Fruit fly (Drosophila melanogaster) whole organism, embryonic: ENCODE measurements around the gene Mipp2.
A peak's percentile ranks its signal among the peaks of the same experiment; 100 is the strongest.

ENCODE experiments used
- ATbp ChIP-seq: fragments of 200-800 bp; sonication (Bioruptor generic); optimal IDR thresholded peaks from 2 replicates; lab custom pipeline; 2017; ENCODE audit warnings: missing biosample characterization, mild to moderate bottlenecking, missing genetic modification characterization, missing genetic modification reagents
- B-H1 ChIP-seq: fragments of 200-800 bp; sonication (Bioruptor generic); IDR thresholded peaks from 3 replicates; pipeline ENCODE4 v1.3.6; 2022; ENCODE audit warnings: missing biosample characterization, missing genetic modification characterization
- B-H2 ChIP-seq: fragments of 200-800 bp; sonication (Bioruptor generic); optimal IDR thresholded peaks from 2 replicates; lab custom pipeline; 2018; ENCODE audit warnings: missing biosample characterization, mild to moderate bottlenecking, missing genetic modification characterization
- Bdp1 ChIP-seq: fragments of 200-800 bp; sonication (Bioruptor generic); optimal IDR thresholded peaks from 3 replicates; lab custom pipeline; 2016; ENCODE audit warnings: missing biosample characterization, missing genetic modification characterization
- CG13296 ChIP-seq: fragments of 200-800 bp; sonication (Bioruptor generic); optimal IDR thresholded peaks from 3 replicates; lab custom pipeline; 2018; ENCODE audit warnings: missing biosample characterization, mild to moderate bottlenecking, missing genetic modification characterization
- CG14014 ChIP-seq: fragments of 200-800 bp; sonication (Bioruptor generic); IDR thresholded peaks from 2 replicates; pipeline ENCODE4 v1.3.6; 2022; ENCODE audit warnings: missing biosample characterization, missing genetic modification characterization
- CG17829 ChIP-seq: fragments of 200-800 bp; optimal IDR thresholded peaks from 2 replicates; lab custom pipeline; 2019; ENCODE audit warnings: missing biosample characterization, mild to moderate bottlenecking, missing genetic modification characterization, moderate library complexity
- CG1792 ChIP-seq: fragments of 200-800 bp; sonication (Bioruptor generic); optimal IDR thresholded peaks from 2 replicates; lab custom pipeline; 2016; ENCODE audit warnings: missing biosample characterization, missing genetic modification characterization
- CG31224 ChIP-seq: fragments of 200-800 bp; sonication (Bioruptor generic); IDR thresholded peaks from 2 replicates; pipeline ENCODE4 v1.3.6; 2022; ENCODE audit warnings: missing biosample characterization, missing genetic modification characterization
- CG32532 ChIP-seq: fragments of 200-800 bp; sonication (Bioruptor generic); IDR thresholded peaks from 2 replicates; pipeline ENCODE4 v1.3.6; 2022; ENCODE audit warnings: missing biosample characterization, missing genetic modification characterization
- CG34224 ChIP-seq: fragments of 200-800 bp; sonication (Bioruptor generic); IDR thresholded peaks from 3 replicates; pipeline ENCODE4 v1.3.6; 2022; ENCODE audit warnings: missing biosample characterization, missing genetic modification characterization; ENCODE audit not compliant: partially characterized antibody
- CG34376 ChIP-seq: fragments of 200-800 bp; sonication (Bioruptor generic); optimal IDR thresholded peaks from 2 replicates; lab custom pipeline; 2018; ENCODE audit warnings: missing biosample characterization, mild to moderate bottlenecking, missing genetic modification characterization
- CG4404 ChIP-seq: fragments of 200-800 bp; sonication (Bioruptor generic); IDR thresholded peaks from 2 replicates; pipeline ENCODE4 v1.3.6; 2022; ENCODE audit warnings: missing biosample characterization, missing genetic modification characterization
- CG6683 ChIP-seq: fragments of 200-800 bp; sonication (Bioruptor generic); optimal IDR thresholded peaks from 2 replicates; lab custom pipeline; 2017; ENCODE audit warnings: missing biosample characterization, mild to moderate bottlenecking, missing genetic modification characterization, missing genetic modification reagents
- CG7786 ChIP-seq: fragments of 200-800 bp; sonication (Bioruptor generic); optimal IDR thresholded peaks from 2 replicates; lab custom pipeline; 2016; ENCODE audit warnings: missing biosample characterization, missing genetic modification characterization
- CG8359 ChIP-seq: fragments of 200-800 bp; sonication (Bioruptor generic); optimal IDR thresholded peaks from 2 replicates; lab custom pipeline; 2017; ENCODE audit warnings: missing biosample characterization, mild to moderate bottlenecking, missing genetic modification characterization, borderline replicate concordance
- CG9609 ChIP-seq: fragments of 200-800 bp; sonication (Bioruptor generic); optimal IDR thresholded peaks from 3 replicates; lab custom pipeline; 2016; ENCODE audit warnings: missing biosample characterization, missing genetic modification characterization
- Dip3 ChIP-seq: fragments of 200-800 bp; sonication (Bioruptor generic); optimal IDR thresholded peaks from 3 replicates; lab custom pipeline; 2016; ENCODE audit warnings: missing biosample characterization, missing genetic modification characterization
- Dll ChIP-seq: fragments of 200-800 bp; sonication (Bioruptor generic); IDR thresholded peaks from 4 replicates; pipeline ENCODE4 v1.3.6; 2022; ENCODE audit warnings: missing biosample characterization, missing genetic modification characterization; ENCODE audit not compliant: partially characterized antibody
- Eip74EF ChIP-seq, 2 experiments: fragments of 200-800 bp in 1 of 2; fragments of >200 bp in 1 of 2; sonication (Bioruptor generic) in 1 of 2; optimal IDR thresholded peaks; 2 replicates each; lab custom pipeline; 2017 to 2019; ENCODE audit warnings: missing biosample characterization in 2 of 2, missing genetic modification characterization in 2 of 2, mild to moderate bottlenecking in 1 of 2, moderate library complexity in 1 of 2
- HLH3B ChIP-seq: fragments of 200-800 bp; sonication (Bioruptor generic); IDR thresholded peaks from 2 replicates; pipeline ENCODE4 v1.3.6; 2022; ENCODE audit warnings: missing biosample characterization, missing genetic modification characterization
- Hey ChIP-seq: fragments of 200-800 bp; sonication (Bioruptor generic); optimal IDR thresholded peaks from 3 replicates; lab custom pipeline; 2018; ENCODE audit warnings: missing biosample characterization, mild to moderate bottlenecking, missing genetic modification characterization
- HmgD ChIP-seq: fragments of 200-800 bp; sonication (Bioruptor generic); optimal IDR thresholded peaks from 3 replicates; lab custom pipeline; 2016; ENCODE audit warnings: missing biosample characterization, missing genetic modification characterization
- Hmx ChIP-seq: fragments of 200-800 bp; sonication (Bioruptor generic); optimal IDR thresholded peaks from 2 replicates; lab custom pipeline; 2016; ENCODE audit warnings: missing biosample characterization, missing genetic modification characterization
- Hr3 ChIP-seq: fragments of 200-800 bp; sonication (Bioruptor generic); optimal IDR thresholded peaks from 3 replicates; lab custom pipeline; 2016; ENCODE audit warnings: missing biosample characterization, missing genetic modification characterization
- MTF-1 ChIP-seq: fragments of 200-800 bp; sonication (Bioruptor generic); optimal IDR thresholded peaks from 2 replicates; lab custom pipeline; 2018; ENCODE audit warnings: missing biosample characterization, mild to moderate bottlenecking, missing genetic modification characterization, borderline replicate concordance
- Mrtf ChIP-seq: fragments of 200-800 bp; sonication (Bioruptor generic); IDR thresholded peaks from 3 replicates; pipeline ENCODE4 v1.3.6; 2022; ENCODE audit warnings: missing biosample characterization, missing genetic modification characterization
- Myb ChIP-seq: fragments of 200-800 bp; sonication (Bioruptor generic); optimal IDR thresholded peaks from 2 replicates; lab custom pipeline; 2016; ENCODE audit warnings: missing biosample characterization, missing genetic modification characterization
- NC2β ChIP-seq: fragments of 200-800 bp; sonication (Bioruptor generic); optimal IDR thresholded peaks from 2 replicates; lab custom pipeline; 2016; ENCODE audit warnings: missing biosample characterization, missing genetic modification characterization
- Pdp1 ChIP-seq, 2 experiments: fragments of 200-800 bp; sonication (Bioruptor generic); optimal IDR thresholded peaks; 3 replicates each; lab custom pipeline; 2016; ENCODE audit warnings: missing biosample characterization in 2 of 2, missing genetic modification characterization in 2 of 2, mild to moderate bottlenecking in 1 of 2, moderate library complexity in 1 of 2
- Ravus ChIP-seq: fragments of 200-800 bp; sonication (Bioruptor generic); IDR thresholded peaks from 2 replicates; pipeline ENCODE4 v1.3.6; 2022; ENCODE audit warnings: missing biosample characterization, missing genetic modification characterization
- TFAM ChIP-seq: fragments of 200-800 bp; sonication (Bioruptor generic); optimal IDR thresholded peaks from 2 replicates; lab custom pipeline; 2017; ENCODE audit warnings: missing biosample characterization, missing genetic modification characterization, inconsistent platforms
- abd-A ChIP-seq: fragments of 200-800 bp; sonication (Bioruptor generic); optimal IDR thresholded peaks from 3 replicates; lab custom pipeline; 2019; ENCODE audit warnings: missing biosample characterization, mild to moderate bottlenecking, missing genetic modification characterization, moderate library complexity
- ap ChIP-seq: fragments of 200-800 bp; sonication (Bioruptor generic); IDR thresholded peaks from 2 replicates; pipeline ENCODE4 v1.3.6; 2022; ENCODE audit warnings: missing biosample characterization, missing genetic modification characterization
- chm ChIP-seq: fragments of 200-800 bp; sonication (Bioruptor generic); IDR thresholded peaks from 2 replicates; pipeline ENCODE4 v1.3.6; 2022; ENCODE audit warnings: missing biosample characterization, missing genetic modification characterization
- corto ChIP-seq: fragments of 200-800 bp; sonication (Bioruptor generic); optimal IDR thresholded peaks from 2 replicates; lab custom pipeline; 2016; ENCODE audit warnings: missing biosample characterization, mild to moderate bottlenecking, missing genetic modification characterization, moderate library complexity
- dan ChIP-seq: fragments of 200-800 bp; sonication (Bioruptor generic); IDR thresholded peaks from 2 replicates; pipeline ENCODE4 v1.3.6; 2022; ENCODE audit warnings: missing biosample characterization, missing genetic modification characterization
- emc ChIP-seq: fragments of 200-800 bp; sonication (Bioruptor generic); optimal IDR thresholded peaks from 2 replicates; lab custom pipeline; 2016; ENCODE audit warnings: missing biosample characterization, missing genetic modification characterization
- esg ChIP-seq: fragments of 200-800 bp; sonication (Bioruptor generic); conservative IDR thresholded peaks from 2 replicates; pipeline ENCODE4 v1.3.6; 2022; ENCODE audit warnings: missing biosample characterization, missing genetic modification characterization
- ewg ChIP-seq: fragments of 200-800 bp; sonication (Bioruptor generic); optimal IDR thresholded peaks from 3 replicates; lab custom pipeline; 2017; ENCODE audit warnings: mild to moderate bottlenecking, missing biosample characterization, missing genetic modification reagents, missing genetic modification characterization
- gcm2 ChIP-seq: fragments of 200-800 bp; sonication (Bioruptor generic); optimal IDR thresholded peaks from 2 replicates; lab custom pipeline; 2016; ENCODE audit warnings: missing biosample characterization, missing genetic modification characterization
- gsb-n ChIP-seq: fragments of 200-800 bp; sonication (Bioruptor generic); optimal IDR thresholded peaks from 3 replicates; lab custom pipeline; 2018; ENCODE audit warnings: missing biosample characterization, mild to moderate bottlenecking, missing genetic modification characterization
- kay ChIP-seq: fragments of 200-800 bp; sonication (Bioruptor generic); optimal IDR thresholded peaks from 2 replicates; lab custom pipeline; 2016; ENCODE audit warnings: missing biosample characterization, missing genetic modification characterization
- mld ChIP-seq: fragments of 200-800 bp; sonication (Bioruptor generic); IDR thresholded peaks from 3 replicates; pipeline ENCODE4 v1.3.6; 2022; ENCODE audit warnings: missing biosample characterization, missing genetic modification characterization; ENCODE audit not compliant: partially characterized antibody
- rib ChIP-seq: fragments of 200-800 bp; sonication (Bioruptor generic); IDR thresholded peaks from 2 replicates; pipeline ENCODE4 v1.3.6; 2022; ENCODE audit warnings: missing biosample characterization, missing genetic modification characterization
- row ChIP-seq: fragments of 200-800 bp; sonication (Bioruptor generic); IDR thresholded peaks from 3 replicates; pipeline ENCODE4 v1.3.6; 2022; ENCODE audit warnings: missing biosample characterization, missing genetic modification characterization
- scrt ChIP-seq: fragments of 200-800 bp; sonication (Bioruptor generic); optimal IDR thresholded peaks from 2 replicates; lab custom pipeline; 2018; ENCODE audit warnings: missing biosample characterization, mild to moderate bottlenecking, missing genetic modification characterization, moderate library complexity
- sens-2 ChIP-seq: fragments of 200-800 bp; sonication (Bioruptor generic); IDR thresholded peaks from 2 replicates; pipeline ENCODE4 v1.3.6; 2022; ENCODE audit warnings: missing biosample characterization, missing genetic modification characterization
- slbo ChIP-seq: fragments of 200-800 bp; sonication (Bioruptor generic); IDR thresholded peaks from 2 replicates; pipeline ENCODE4 v1.3.6; 2022; ENCODE audit warnings: missing biosample characterization, missing genetic modification characterization
- tap ChIP-seq: fragments of 200-800 bp; optimal IDR thresholded peaks from 3 replicates; lab custom pipeline; 2019; ENCODE audit warnings: missing biosample characterization, mild to moderate bottlenecking, missing genetic modification characterization, moderate library complexity
- tx ChIP-seq: fragments of 200-800 bp; sonication (Bioruptor generic); optimal IDR thresholded peaks from 2 replicates; lab custom pipeline; 2016; ENCODE audit warnings: missing biosample characterization, missing genetic modification characterization

Mipp2 gene

DNA sequence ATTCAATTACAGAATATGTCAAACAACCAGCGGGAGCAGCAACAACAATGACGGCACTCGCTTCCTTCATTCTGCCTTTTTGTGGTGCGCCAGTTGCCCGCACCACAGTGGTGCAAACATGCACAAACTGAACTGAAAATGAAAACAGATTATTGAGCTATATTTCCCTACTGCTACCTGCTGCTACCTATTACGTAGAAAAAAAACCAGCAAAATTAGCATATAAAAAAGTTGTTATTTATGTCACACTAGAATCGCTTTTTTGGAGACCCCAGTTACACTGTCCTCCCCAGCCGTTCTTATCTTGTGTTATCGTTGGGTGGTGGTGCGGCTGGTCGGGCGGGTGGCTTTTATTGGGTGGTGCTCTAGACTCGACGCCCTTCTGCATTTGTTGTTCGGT is 6.3 kb upstream of the Mipp2 start (continued):
- peak; percentile 56 for TF ChIP-seq CG8359 (GFP tag; lab: Kevin White, UChicago)
- no peak for TF ChIP-seq Hey (tag; lab: Kevin White, UChicago)
- peak; percentile 79 to 84 for TF ChIP-seq Pdp1 (GFP tag; optimal IDR thresholded peaks at IDR 0.05; lab: Kevin White, UChicago)
- TF ChIP-seq gsb-n = peak; percentile 56
- TF ChIP-seq Dip3 (GFP tag; lab: Kevin White, UChicago) = peak; percentile 67
- peak; percentile 88 for TF ChIP-seq chm (GFP tag; lab: Robert Waterston, UW)
- TF ChIP-seq HmgD (GFP tag; lab: Kevin White, UChicago) = peak; percentile 47
- TF ChIP-seq tx = peak; percentile 63
- peak; percentile 66 for TF ChIP-seq CG17829
- peak; percentile 38 for TF ChIP-seq MTF-1 (GFP tag; lab: Kevin White, UChicago)
- peak; percentile 88 for TF ChIP-seq CG14014 (GFP tag; lab: Robert Waterston, UW)
- TF ChIP-seq B-H1 (GFP tag; lab: Robert Waterston, UW) = peak; percentile 87
- peak; percentile 59; the same call in 1 of the 2 replicates for TF ChIP-seq sens-2
- TF ChIP-seq dan = peak; percentile 38; the same call in 1 of the 2 replicates
- TF ChIP-seq row (GFP tag; lab: Robert Waterston, UW) = peak; percentile 91
- peak; percentile 58 for TF ChIP-seq gcm2 (GFP tag; lab: Kevin White, UChicago)
- no peak for TF ChIP-seq B-H2 (GFP tag; lab: Kevin White, UChicago)
- peak; percentile 76 for TF ChIP-seq ap (GFP tag; lab: Robert Waterston, UW)
- peak; percentile 85 for TF ChIP-seq slbo (GFP tag; lab: Robert Waterston, UW)
- no peak for TF ChIP-seq mld (GFP tag; lab: Robert Waterston, UW)
- 0 out of 4 replicates have a peak, but pooled peaks have one; percentile 24 for TF ChIP-seq Dll (GFP tag; lab: Robert Waterston, UW)
- TF ChIP-seq Hr3 = peak; percentile 59
- peak; percentile 83 for TF ChIP-seq CG4404
- no peak for TF ChIP-seq CG34376
- TF ChIP-seq CG31224 (GFP tag; lab: Robert Waterston, UW) = peak; percentile 59
- TF ChIP-seq CG7786 = peak; percentile 79
- TF ChIP-seq HLH3B (GFP tag; lab: Robert Waterston, UW) = peak; percentile 93
- TF ChIP-seq Ravus (GFP tag; lab: Robert Waterston, UW) = peak; percentile 60
- peak; percentile 58 for TF ChIP-seq Bdp1 (GFP tag; lab: Kevin White, UChicago)
- TF ChIP-seq CG34224 = no peak
- TF ChIP-seq Hmx (GFP tag; lab: Kevin White, UChicago) = peak; percentile 17
- TF ChIP-seq tap (tag; lab: Kevin White, UChicago) = peak; percentile 65
- peak; percentile 87 for TF ChIP-seq esg (GFP tag; lab: Robert Waterston, UW)
- TF ChIP-seq abd-A (tag; lab: Kevin White, UChicago) = no peak
- TF ChIP-seq Mrtf (GFP tag; lab: Robert Waterston, UW) = peak; percentile 90
- TF ChIP-seq Myb = peak; percentile 64
- peak; percentile 87 for TF ChIP-seq ATbp (GFP tag; lab: Kevin White, UChicago)
- peak; percentile 72 for TF ChIP-seq ewg (GFP tag; lab: Kevin White, UChicago)
- TF ChIP-seq scrt (GFP tag; lab: Kevin White, UChicago) = peak; percentile 61
- TF ChIP-seq CG6683 (GFP tag; lab: Kevin White, UChicago) = peak; percentile 64
- TF ChIP-seq corto (GFP tag; lab: Kevin White, UChicago) = peak; percentile 11
- TF ChIP-seq CG1792 (GFP tag; lab: Kevin White, UChicago) = peak; percentile 61
- TF ChIP-seq TFAM (GFP tag; lab: Kevin White, UChicago) = peak; percentile 13
- peak; percentile 46 for TF ChIP-seq kay (GFP tag; lab: Kevin White, UChicago)
- TF ChIP-seq Eip74EF (GFP tag; optimal IDR thresholded peaks at IDR 0.05; lab: Kevin White, UChicago) = no peak
- peak; percentile 66 for TF ChIP-seq CG13296 (GFP tag; lab: Kevin White, UChicago)
- TF ChIP-seq CG32532 (GFP tag; lab: Robert Waterston, UW) = peak; percentile 88
- TF ChIP-seq emc (GFP tag; lab: Kevin White, UChicago) = peak; percentile 9
- peak; percentile 63 for TF ChIP-seq NC2β (GFP tag; lab: Kevin White, UChicago)
- TF ChIP-seq rib (GFP tag; lab: Robert Waterston, UW) = peak; percentile 72; the same call in 1 of the 2 replicates
- peak; percentile 79 for TF ChIP-seq CG9609 (GFP tag; lab: Kevin White, UChicago)
